Worm (Caenorhabditis elegans): ENCODE data around the gene Y39F10A.1.

Gene Y39F10A.1

DNA sequence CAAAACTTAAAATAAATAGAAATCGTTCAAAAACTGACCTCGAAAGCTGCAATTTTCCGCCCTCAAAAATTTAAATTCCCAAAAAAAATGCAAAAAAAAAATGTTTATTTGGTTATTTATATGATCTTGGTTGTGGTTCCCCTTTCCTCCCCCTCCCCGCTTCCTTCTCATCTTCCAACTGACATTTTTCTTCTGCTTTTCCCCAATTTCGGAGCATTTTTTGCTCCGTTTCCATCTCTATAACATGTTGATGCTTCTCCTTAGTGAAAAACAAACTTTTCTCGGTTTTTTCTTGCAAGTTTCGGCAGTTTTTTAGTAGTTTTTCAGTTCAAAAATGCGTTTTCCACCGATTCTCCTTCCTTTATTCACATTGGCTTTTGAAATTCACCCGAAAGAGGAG, at the start of gene Y39F10A.1:
TSS of gene Y39F10A.1 (plus strand) at position 301 of the 400 bp plus-strand sequence.
- TF ChIP-seq unc-39 (tag; optimal IDR thresholded peaks at IDR 0.05) (no peak), zip-8 (tag; optimal IDR thresholded peaks at IDR 0.05) (no peak), nhr-2 (tag; optimal IDR thresholded peaks at IDR 0.05) (no peak), tbx-8 (GFP tag; optimal IDR thresholded peaks at IDR 0.05) (no peak), ztf-11 (tag; optimal IDR thresholded peaks at IDR 0.05) (no peak), elt-3 (tag; optimal IDR thresholded peaks at IDR 0.05) (no peak), ces-1 (GFP tag; optimal IDR thresholded peaks at IDR 0.05) (no peak), flh-1 (GFP tag; optimal IDR thresholded peaks at IDR 0.05) (no peak), M03D4.4 (tag; optimal IDR thresholded peaks at IDR 0.05) (no peak), blmp-1 (tag; optimal IDR thresholded peaks at IDR 0.05) (no peak), drap-1 (GFP tag; optimal IDR thresholded peaks at IDR 0.05) (no peak), mls-2 (tag; optimal IDR thresholded peaks at IDR 0.05) (no peak), ceh-39 (tag; optimal IDR thresholded peaks at IDR 0.05) (no peak), ham-2 (GFP tag; optimal IDR thresholded peaks at IDR 0.05) (no peak)

- TF ChIP-seq ceh-43 (GFP tag; optimal IDR thresholded peaks at IDR 0.05) = no peak
- no peak for TF ChIP-seq tbx-8 (GFP tag; optimal IDR thresholded peaks at IDR 0.05)
- TF ChIP-seq sptf-1 (tag; optimal IDR thresholded peaks at IDR 0.05) = peak; percentile 11
- no peak for TF ChIP-seq elt-1 (tag; optimal IDR thresholded peaks at IDR 0.05; ENCODE audit: borderline replicate concordance, insufficient read depth)
- TF ChIP-seq elt-3 (tag; optimal IDR thresholded peaks at IDR 0.05) = no peak
- TF ChIP-seq drap-1 (GFP tag; optimal IDR thresholded peaks at IDR 0.05) = no peak
- no peak for TF ChIP-seq nhr-237 (tag; optimal IDR thresholded peaks at IDR 0.05)
- TF ChIP-seq lsy-2 (tag; optimal IDR thresholded peaks at IDR 0.05) = peak; percentile 23
Measured at ce11 chrII:729931-730330, 45.2 kb upstream of the Y39F10A.1 start.

- TF ChIP-seq lin-13 (tag; optimal IDR thresholded peaks at IDR 0.05) (peak; percentile 30), pha-4 (tag; optimal IDR thresholded peaks at IDR 0.05) (no peak), lsy-2 (tag; optimal IDR thresholded peaks at IDR 0.05) (peak; percentile 72)
Measured at ce11 chrII:732393-732792, 42.7 kb upstream of the Y39F10A.1 start.

DNA sequence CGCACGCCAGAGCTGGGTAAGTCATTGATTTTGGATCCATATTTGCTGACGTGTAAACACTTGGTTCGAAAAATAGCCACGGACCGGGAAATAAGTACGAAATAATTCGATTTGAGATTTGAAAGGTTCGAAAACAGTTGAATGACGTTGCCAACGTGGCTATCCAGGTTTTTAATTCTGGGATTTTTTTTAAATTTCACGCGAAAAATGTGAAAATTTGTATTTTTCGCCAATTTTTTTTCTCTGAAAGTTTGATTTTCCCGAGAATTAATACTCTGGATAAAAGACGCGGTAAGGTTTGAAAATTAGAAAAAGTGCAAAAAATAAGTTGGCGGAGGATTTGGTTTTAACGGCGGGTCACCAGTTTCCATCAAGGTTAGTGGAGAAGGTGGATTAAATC, 34.3 kb upstream of the Y39F10A.1 start, which contains the start of gene fbxc-48:
TSS of gene fbxc-48 (minus strand) at position 101 of the 400 bp plus-strand sequence.
- no peak for TF ChIP-seq nhr-237 (tag; optimal IDR thresholded peaks at IDR 0.05)
- no peak for TF ChIP-seq drap-1 (GFP tag; optimal IDR thresholded peaks at IDR 0.05)
- no peak for TF ChIP-seq ceh-43 (GFP tag; optimal IDR thresholded peaks at IDR 0.05)
- TF ChIP-seq nhr-2 (tag; optimal IDR thresholded peaks at IDR 0.05) = no peak
- no peak for TF ChIP-seq ces-1 (GFP tag; optimal IDR thresholded peaks at IDR 0.05)

ce11 chrII:750155-750554, 25.0 kb upstream of the Y39F10A.1 start, which contains the start of gene snt-6:
Gene snt-6 (minus strand): TSS chrII:750212.
- TF ChIP-seq nhr-12 (tag; optimal IDR thresholded peaks at IDR 0.05) (no peak), M03D4.4 (tag; optimal IDR thresholded peaks at IDR 0.05) (no peak), nhr-237 (tag; optimal IDR thresholded peaks at IDR 0.05) (no peak), ztf-11 (tag; optimal IDR thresholded peaks at IDR 0.05) (no peak)

- no peak for TF ChIP-seq hlh-1 (tag; optimal IDR thresholded peaks at IDR 0.05)
- no peak for TF ChIP-seq zip-8 (tag; optimal IDR thresholded peaks at IDR 0.05)
- TF ChIP-seq cnd-1 (tag; optimal IDR thresholded peaks at IDR 0.05) = no peak
- no peak for TF ChIP-seq ceh-39 (tag; optimal IDR thresholded peaks at IDR 0.05)
- TF ChIP-seq sptf-1 (tag; optimal IDR thresholded peaks at IDR 0.05) = no peak
- no peak for TF ChIP-seq snpc-4 (tag; optimal IDR thresholded peaks at IDR 0.05)
- no peak for TF ChIP-seq lin-13 (tag; optimal IDR thresholded peaks at IDR 0.05)
- TF ChIP-seq elt-1 (tag; optimal IDR thresholded peaks at IDR 0.05; ENCODE audit: borderline replicate concordance, insufficient read depth) = no peak
- no peak for TF ChIP-seq unc-120 (tag; optimal IDR thresholded peaks at IDR 0.05; ENCODE audit: poor library complexity, severe bottlenecking)
- no peak for TF ChIP-seq nhr-28 (tag; optimal IDR thresholded peaks at IDR 0.05)
- TF ChIP-seq drap-1 (GFP tag; optimal IDR thresholded peaks at IDR 0.05) = no peak
- TF ChIP-seq blmp-1 (tag; optimal IDR thresholded peaks at IDR 0.05) = no peak
- no peak for TF ChIP-seq nhr-237 (tag; optimal IDR thresholded peaks at IDR 0.05)
Measured at ce11 chrII:751850-752249, 23.3 kb upstream of the Y39F10A.1 start.

- TF ChIP-seq bed-3 (GFP tag; optimal IDR thresholded peaks at IDR 0.05) (no peak), ceh-83 (GFP tag; optimal IDR thresholded peaks at IDR 0.05) (no peak), nhr-2 (tag; optimal IDR thresholded peaks at IDR 0.05) (no peak), nhr-237 (tag; optimal IDR thresholded peaks at IDR 0.05) (no peak), tbx-8 (GFP tag; optimal IDR thresholded peaks at IDR 0.05) (no peak), lin-13 (tag; optimal IDR thresholded peaks at IDR 0.05) (no peak), sem-2 (GFP tag; optimal IDR thresholded peaks at IDR 0.05) (no peak), hlh-1 (tag; optimal IDR thresholded peaks at IDR 0.05) (no peak), ztf-11 (tag; optimal IDR thresholded peaks at IDR 0.05) (no peak), zip-8 (tag; optimal IDR thresholded peaks at IDR 0.05) (no peak), ceh-43 (GFP tag; optimal IDR thresholded peaks at IDR 0.05) (no peak), mls-2 (tag; optimal IDR thresholded peaks at IDR 0.05) (no peak), ceh-39 (tag; optimal IDR thresholded peaks at IDR 0.05) (no peak), blmp-1 (tag; optimal IDR thresholded peaks at IDR 0.05) (no peak), elt-1 (tag; optimal IDR thresholded peaks at IDR 0.05; ENCODE audit: borderline replicate concordance, insufficient read depth) (no peak), pha-4 (tag; optimal IDR thresholded peaks at IDR 0.05) (no peak)
Measured at ce11 chrII:753469-753868, 21.7 kb upstream of the Y39F10A.1 start.

Data from whole organism, mixed stage, embryonic.